Worm (Caenorhabditis elegans): ENCODE results near the gene ZK131.11.
A peak's percentile ranks its signal among the peaks of the same experiment; 100 is the strongest.

Gene ZK131.11

DNA sequence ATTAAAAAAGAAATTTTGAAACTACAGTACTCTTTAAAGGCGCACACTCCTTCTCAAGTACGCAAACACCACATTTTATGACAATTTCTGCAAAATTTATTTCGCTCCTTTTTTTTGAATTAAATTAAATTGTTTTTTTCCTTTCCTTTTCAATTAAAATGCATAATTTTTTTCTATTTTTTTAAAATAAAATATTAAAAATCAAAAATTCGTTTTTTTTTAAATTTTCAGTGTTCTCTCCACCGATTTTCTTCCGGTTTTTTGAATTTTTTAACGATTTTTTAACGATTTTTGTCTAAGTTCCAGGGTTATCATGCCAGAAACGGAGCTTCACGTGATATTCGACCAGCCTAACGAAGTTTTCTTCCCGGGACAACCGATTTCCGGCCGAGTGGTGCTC lies 33.9 kb upstream of the ZK131.11 start, which contains the start of gene arrd-13:
arrd-13 (plus strand) TSS at position 301 of the 400 bp plus-strand sequence.
- TF ChIP-seq cnd-1 (tag; optimal IDR thresholded peaks at IDR 0.05) = no peak
- no peak for TF ChIP-seq M03D4.4 (tag; optimal IDR thresholded peaks at IDR 0.05)
- TF ChIP-seq nhr-12 (tag; optimal IDR thresholded peaks at IDR 0.05) = no peak
- no peak for TF ChIP-seq nhr-237 (tag; optimal IDR thresholded peaks at IDR 0.05)
- no peak for TF ChIP-seq zip-8 (tag; optimal IDR thresholded peaks at IDR 0.05)
- TF ChIP-seq lin-13 (tag; optimal IDR thresholded peaks at IDR 0.05) = no peak

DNA sequence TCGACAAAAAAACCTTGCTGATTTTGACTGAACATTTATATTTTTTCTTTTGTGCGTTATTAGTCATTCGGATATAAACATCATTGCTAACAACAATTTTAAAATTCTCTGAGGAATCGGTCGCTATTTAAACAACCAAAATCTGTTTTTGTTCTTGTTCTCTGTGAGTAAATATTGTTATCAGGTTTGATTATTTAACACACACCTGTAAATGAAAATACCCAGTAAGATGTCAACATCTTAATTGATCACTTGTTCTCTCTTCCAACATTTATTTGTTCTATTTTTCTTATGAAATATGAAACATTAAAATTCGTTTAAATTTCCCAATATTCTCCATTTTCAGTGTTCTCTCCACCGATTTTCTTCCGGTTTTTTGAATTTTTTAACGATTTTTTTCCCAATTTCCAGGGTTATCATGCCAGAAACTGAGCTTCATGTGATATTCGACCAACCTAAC lies 29.0 kb upstream of the ZK131.11 start, which contains the start of gene arrd-11:
arrd-11 (plus strand) TSS at position 410 of the 460 bp plus-strand sequence.
- TF ChIP-seq flh-1 (GFP tag; optimal IDR thresholded peaks at IDR 0.05) (no peak), ces-1 (GFP tag; optimal IDR thresholded peaks at IDR 0.05) (no peak), lin-32 (GFP tag; optimal IDR thresholded peaks at IDR 0.05) (no peak), lsy-2 (tag; optimal IDR thresholded peaks at IDR 0.05) (no peak), hlh-1 (tag; optimal IDR thresholded peaks at IDR 0.05) (no peak), ham-2 (GFP tag; optimal IDR thresholded peaks at IDR 0.05) (no peak), unc-120 (tag; optimal IDR thresholded peaks at IDR 0.05; ENCODE audit: poor library complexity, severe bottlenecking) (no peak), lin-13 (tag; optimal IDR thresholded peaks at IDR 0.05) (no peak), nhr-237 (tag; optimal IDR thresholded peaks at IDR 0.05) (no peak), ztf-11 (tag; optimal IDR thresholded peaks at IDR 0.05) (no peak)

DNA sequence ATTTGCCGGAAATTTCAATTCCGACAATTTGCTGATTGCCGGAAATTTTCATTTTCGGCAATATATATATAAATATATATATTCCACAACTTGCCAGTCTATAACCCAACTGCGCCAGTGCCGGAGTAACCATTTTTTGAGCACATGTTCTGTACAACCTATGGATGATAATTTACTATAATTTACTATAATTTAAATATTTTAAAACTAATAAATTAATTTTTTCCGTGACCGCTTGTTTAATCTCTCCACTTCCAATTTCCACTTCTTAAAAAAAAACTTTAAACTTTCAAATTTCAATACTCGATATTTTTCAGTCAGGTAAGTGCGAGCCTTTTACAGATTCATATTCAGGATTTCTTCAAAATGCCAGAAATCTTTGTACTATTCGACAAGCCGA lies 26.1 kb upstream of the ZK131.11 start, which contains the start of gene arrd-12:
arrd-12 (plus strand) TSS at position 301 of the 400 bp plus-strand sequence.
- no peak for TF ChIP-seq ces-1 (GFP tag; optimal IDR thresholded peaks at IDR 0.05)
- no peak for TF ChIP-seq ztf-11 (tag; optimal IDR thresholded peaks at IDR 0.05)
- no peak for TF ChIP-seq tbx-8 (GFP tag; optimal IDR thresholded peaks at IDR 0.05)

DNA sequence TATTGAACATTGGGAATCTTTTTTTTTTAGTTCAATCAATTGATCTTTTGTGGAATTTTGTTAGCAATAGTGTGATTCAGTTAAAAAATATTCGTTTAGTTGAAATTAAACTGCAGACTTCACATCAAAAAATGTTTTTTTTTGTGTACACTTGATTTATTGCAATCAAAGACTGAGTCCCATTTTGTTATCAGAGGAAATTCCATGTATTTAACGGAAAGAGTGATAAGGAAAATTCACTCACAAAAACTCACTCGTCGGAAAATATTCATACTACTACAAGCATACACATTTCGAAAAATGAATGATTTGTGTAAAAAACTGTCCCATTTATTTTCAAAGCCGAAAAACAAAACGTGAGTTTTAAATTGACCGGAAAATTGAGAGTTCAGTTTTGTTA lies 20.7 kb upstream of the ZK131.11 start, which contains the start of gene C01B9.1:
C01B9.1 (plus strand) TSS at position 241 of the 400 bp plus-strand sequence.
- TF ChIP-seq mab-5 (tag; optimal IDR thresholded peaks at IDR 0.05) (no peak), mls-2 (tag; optimal IDR thresholded peaks at IDR 0.05) (no peak), sptf-1 (tag; optimal IDR thresholded peaks at IDR 0.05) (no peak), bed-3 (GFP tag; optimal IDR thresholded peaks at IDR 0.05) (no peak), unc-62 (GFP tag; optimal IDR thresholded peaks at IDR 0.05) (no peak), drap-1 (GFP tag; optimal IDR thresholded peaks at IDR 0.05) (no peak), elt-1 (tag; optimal IDR thresholded peaks at IDR 0.05; ENCODE audit: borderline replicate concordance, insufficient read depth) (no peak), ztf-11 (tag; optimal IDR thresholded peaks at IDR 0.05) (no peak), snpc-4 (tag; optimal IDR thresholded peaks at IDR 0.05) (no peak), cnd-1 (tag; optimal IDR thresholded peaks at IDR 0.05) (no peak), lin-32 (GFP tag; optimal IDR thresholded peaks at IDR 0.05) (no peak), nhr-28 (tag; optimal IDR thresholded peaks at IDR 0.05) (no peak)

DNA sequence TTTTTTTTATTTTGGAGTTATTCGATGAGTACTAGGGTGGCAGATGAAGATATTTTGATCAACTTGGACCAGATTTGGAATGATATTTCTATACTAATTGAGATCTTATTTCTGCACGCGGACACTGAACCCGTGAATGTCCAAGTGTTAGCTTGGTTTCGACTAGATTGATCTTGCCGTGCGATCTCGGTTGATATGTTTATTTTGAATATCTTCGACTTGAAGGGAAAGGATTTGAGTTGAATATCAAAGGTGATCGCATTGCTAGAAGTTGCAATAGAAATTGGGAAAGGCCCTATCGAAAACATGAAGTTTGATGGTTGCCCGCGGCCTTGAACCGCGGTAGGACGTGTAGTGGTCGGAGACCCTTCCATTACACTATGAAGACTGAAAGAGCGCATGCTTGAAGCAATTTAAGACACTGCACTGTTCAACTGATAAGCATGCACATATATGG lies 11.2 kb upstream of the ZK131.11 start:
- no peak for TF ChIP-seq snpc-4 (tag; optimal IDR thresholded peaks at IDR 0.05)

DNA sequence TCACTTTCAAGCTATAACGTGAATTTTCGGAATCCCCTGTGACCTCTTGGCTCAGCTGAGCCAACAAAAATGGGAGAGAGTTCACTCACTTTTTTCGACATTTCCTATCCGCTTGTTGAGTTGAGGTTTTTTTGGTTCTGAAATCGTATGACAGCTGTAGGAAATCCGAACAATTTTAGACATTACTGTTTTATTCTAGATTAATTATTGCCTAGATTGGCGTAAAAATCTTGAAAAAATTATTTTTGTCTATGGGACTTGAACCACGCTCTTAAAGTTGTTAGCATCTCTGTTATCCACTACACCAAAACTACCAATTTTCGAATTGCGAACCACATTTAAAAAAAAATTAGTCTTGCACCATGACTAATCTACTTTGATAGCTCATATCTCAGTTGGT lies 8.1 kb upstream of the ZK131.11 start, which contains the start of gene C01B9.4:
C01B9.4 (minus strand) TSS at position 101 of the 400 bp plus-strand sequence.
- no peak for TF ChIP-seq ces-1 (GFP tag; optimal IDR thresholded peaks at IDR 0.05)
- TF ChIP-seq pha-4 (tag; optimal IDR thresholded peaks at IDR 0.05) = no peak
- no peak for TF ChIP-seq drap-1 (GFP tag; optimal IDR thresholded peaks at IDR 0.05)
- TF ChIP-seq mls-2 (tag; optimal IDR thresholded peaks at IDR 0.05) = no peak
- no peak for TF ChIP-seq zip-8 (tag; optimal IDR thresholded peaks at IDR 0.05)
- TF ChIP-seq nhr-237 (tag; optimal IDR thresholded peaks at IDR 0.05) = no peak
- TF ChIP-seq cnd-1 (tag; optimal IDR thresholded peaks at IDR 0.05) = no peak
- no peak for TF ChIP-seq ceh-39 (tag; optimal IDR thresholded peaks at IDR 0.05)
- no peak for TF ChIP-seq unc-62 (GFP tag; optimal IDR thresholded peaks at IDR 0.05)
- no peak for TF ChIP-seq unc-120 (tag; optimal IDR thresholded peaks at IDR 0.05; ENCODE audit: poor library complexity, severe bottlenecking)
- TF ChIP-seq sptf-1 (tag; optimal IDR thresholded peaks at IDR 0.05) = no peak

DNA sequence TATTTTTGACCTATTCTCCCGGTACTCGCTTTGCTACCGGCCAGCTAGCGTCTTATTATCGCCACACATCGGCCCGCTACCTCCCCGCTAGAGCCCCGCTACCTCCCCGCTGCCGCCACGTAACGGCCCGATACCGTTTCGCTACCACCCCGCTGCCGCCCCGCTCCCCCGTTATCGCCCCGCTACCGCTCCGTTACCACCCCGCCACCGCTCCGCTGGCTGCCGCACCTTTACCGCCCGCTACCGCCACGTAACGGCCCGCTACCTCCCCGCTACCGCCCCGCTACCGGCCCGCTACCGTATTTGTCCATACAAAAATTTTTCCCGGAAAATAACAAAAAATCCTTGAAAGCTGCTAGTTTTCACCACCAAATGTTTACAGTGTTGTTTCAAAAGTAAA lies 6.4 kb upstream of the ZK131.11 start:
- TF ChIP-seq flh-1 (GFP tag; optimal IDR thresholded peaks at IDR 0.05) = no peak
- peak; percentile 27 for TF ChIP-seq ham-2 (GFP tag; optimal IDR thresholded peaks at IDR 0.05)
- TF ChIP-seq ceh-83 (GFP tag; optimal IDR thresholded peaks at IDR 0.05) = peak; percentile 23
- TF ChIP-seq ztf-11 (tag; optimal IDR thresholded peaks at IDR 0.05) = no peak
- TF ChIP-seq drap-1 (GFP tag; optimal IDR thresholded peaks at IDR 0.05) = peak; percentile 12
- no peak for TF ChIP-seq ceh-39 (tag; optimal IDR thresholded peaks at IDR 0.05)
